Fruit fly (Drosophila melanogaster) whole organism, adult: ENCODE data around the gene CG42526.

Source experiments
- CG1620 ChIP-seq: fragments of 200-800 bp; sonication (Bioruptor generic); optimal IDR thresholded peaks from 2 replicates; lab custom pipeline; 2016; ENCODE audit warnings: missing biosample characterization, missing genetic modification characterization
- CG5204 ChIP-seq: fragments of 200-800 bp; sonication (Bioruptor generic); optimal IDR thresholded peaks from 2 replicates; lab custom pipeline; 2016; ENCODE audit warnings: missing biosample characterization, missing genetic modification characterization

dm6 chr3L:9420054-9420818 lies 15.0 kb downstream of the CG42526 start:
- peak; percentile 89 for TF ChIP-seq CG5204 (GFP tag; lab: Kevin White, UChicago)
- TF ChIP-seq CG1620 (GFP tag; lab: Kevin White, UChicago): peak; percentile 84
